Fruit fly (Drosophila melanogaster): ENCODE data around the gene ND-20.

ND-20 gene

dm6 chrX:16005551-16006197 is 19.1 kb upstream of the ND-20 start, which contains the start of the genes vap and CG12698 (continued):
- TF ChIP-seq onecut (GFP tag; IDR thresholded peaks at IDR 0.05) (peak; percentile 43; the same call in 1 of the 2 replicates), amos (GFP tag; IDR thresholded peaks at IDR 0.05; ENCODE audit: partially characterized antibody) (peak; percentile 77), trem (tag; optimal IDR thresholded peaks at IDR 0.05) (peak; percentile 64), CG1603 (tag; optimal IDR thresholded peaks at IDR 0.05) (peak; percentile 100), CG34224 (GFP tag; IDR thresholded peaks at IDR 0.05; ENCODE audit: partially characterized antibody) (peak; percentile 35; the same call in 1 of the 3 replicates), inv (GFP tag; IDR thresholded peaks at IDR 0.05; ENCODE audit: partially characterized antibody) (peak; percentile 71), CG5953 (GFP tag; IDR thresholded peaks at IDR 0.05) (no peak), ap (GFP tag; IDR thresholded peaks at IDR 0.05) (no peak), CG1024 (GFP tag; IDR thresholded peaks at IDR 0.05) (peak; percentile 41), CG11093 (GFP tag; IDR thresholded peaks at IDR 0.05) (no peak), CG4617 (GFP tag; optimal IDR thresholded peaks at IDR 0.05; ENCODE audit: borderline replicate concordance) (peak; percentile 78), vfl (GFP tag; optimal IDR thresholded peaks at IDR 0.05) (no peak), CG17361 (GFP tag; IDR thresholded peaks at IDR 0.05) (peak; percentile 48; the same call in 2 of the 3 replicates), CG2199 (GFP tag; IDR thresholded peaks at IDR 0.05) (0 out of 3 replicates have a peak, but pooled peaks have one; percentile 33), CG8388 (GFP tag; optimal IDR thresholded peaks at IDR 0.05) (no peak), schlank (tag; optimal IDR thresholded peaks at IDR 0.05) (no peak), MESR4 (GFP tag; optimal IDR thresholded peaks at IDR 0.05) (peak; percentile 65), abd-A (tag; optimal IDR thresholded peaks at IDR 0.05) (no peak), CG10209 (GFP tag; optimal IDR thresholded peaks at IDR 0.05) (no peak), Taf1 (GFP tag; IDR thresholded peaks at IDR 0.05) (no peak), ato (GFP tag; IDR thresholded peaks at IDR 0.05; ENCODE audit: partially characterized antibody) (peak; percentile 28; the same call in 1 of the 2 replicates), Hmr (GFP tag; optimal IDR thresholded peaks at IDR 0.05) (no peak), CG8924 (tag; optimal IDR thresholded peaks at IDR 0.05) (peak; percentile 29), zen (tag; optimal IDR thresholded peaks at IDR 0.05) (peak; percentile 21), en (GFP tag; optimal IDR thresholded peaks at IDR 0.05) (no peak), Myb (GFP tag; optimal IDR thresholded peaks at IDR 0.05) (peak; percentile 87), nmo (GFP tag; optimal IDR thresholded peaks at IDR 0.05) (peak; percentile 25), CG2120 (GFP tag; optimal IDR thresholded peaks at IDR 0.05) (peak; percentile 8), bbx (GFP tag; IDR thresholded peaks at IDR 0.05; ENCODE audit: partially characterized antibody) (peak; percentile 64), HLH4C (GFP tag; IDR thresholded peaks at IDR 0.05; ENCODE audit: partially characterized antibody) (peak; percentile 80), lilli (GFP tag; optimal IDR thresholded peaks at IDR 0.05) (peak; percentile 6), HLH54F (GFP tag; optimal IDR thresholded peaks at IDR 0.05) (no peak), CG14860 (GFP tag; IDR thresholded peaks at IDR 0.05; ENCODE audit: partially characterized antibody) (peak; percentile 62), sug (tag; optimal IDR thresholded peaks at IDR 0.05) (no peak), shn (GFP tag; optimal IDR thresholded peaks at IDR 0.05) (no peak), zfh2 (GFP tag; optimal IDR thresholded peaks at IDR 0.05) (no peak), otp (GFP tag; IDR thresholded peaks at IDR 0.05) (no peak), row (GFP tag; IDR thresholded peaks at IDR 0.05) (peak; percentile 50), CG12659 (GFP tag; optimal IDR thresholded peaks at IDR 0.05) (peak; percentile 79), Dll (GFP tag; IDR thresholded peaks at IDR 0.05; ENCODE audit: partially characterized antibody) (peak; percentile 64), dysf (GFP tag; IDR thresholded peaks at IDR 0.05) (no peak), CG10274 (GFP tag; optimal IDR thresholded peaks at IDR 0.05) (no peak), pfk (GFP tag; optimal IDR thresholded peaks at IDR 0.05) (peak; percentile 5), vnd (GFP tag; IDR thresholded peaks at IDR 0.05; ENCODE audit: partially characterized antibody) (peak; percentile 62; the same call in 2 of the 3 replicates), Neu2 (GFP tag; optimal IDR thresholded peaks at IDR 0.05; ENCODE audit: borderline replicate concordance) (no peak), Sry-δ (GFP tag; optimal IDR thresholded peaks at IDR 0.05) (peak; percentile 70), CG2116 (GFP tag; optimal IDR thresholded peaks at IDR 0.05) (peak; percentile 78), CG17568 (GFP tag; optimal IDR thresholded peaks at IDR 0.05) (no peak)

All from whole organism, embryonic.